Worm (Caenorhabditis elegans) whole organism, L1 larva: Measurements from ENCODE around the gene oac-1.
A peak's percentile ranks its signal among the peaks of the same experiment; 100 is the strongest.

Experiments
- C04F5.9 ChIP-seq: sonication (generic microtip); optimal IDR thresholded peaks from 2 replicates; lab custom pipeline; 2016; ENCODE audit warnings: missing genetic modification characterization, missing compliant biosample characterization
- C34B4.2 ChIP-seq: sonication (generic microtip); optimal IDR thresholded peaks from 2 replicates; lab custom pipeline; 2017; ENCODE audit warnings: mild to moderate bottlenecking, missing genetic modification characterization, missing compliant biosample characterization
- F16B12.6 ChIP-seq: fragments of 150-350 bp; optimal IDR thresholded peaks from 2 replicates; lab custom pipeline; 2014; ENCODE audit warnings: missing biosample characterization, missing genetic modification characterization
- aha-1 ChIP-seq: fragments of 150-350 bp; optimal IDR thresholded peaks from 2 replicates; lab custom pipeline; 2014; ENCODE audit warnings: missing biosample characterization, missing genetic modification characterization
- aly-2 ChIP-seq: fragments of 150-350 bp; optimal IDR thresholded peaks from 2 replicates; lab custom pipeline; 2014; ENCODE audit warnings: missing biosample characterization, missing genetic modification characterization
- blmp-1 ChIP-seq: fragments of 150-350 bp; optimal IDR thresholded peaks from 2 replicates; lab custom pipeline; 2014; ENCODE audit warnings: missing biosample characterization, missing genetic modification characterization
- ceh-82 ChIP-seq, 3 experiments: fragments of 150-350 bp in 1 of 3; sonication (generic microtip) in 2 of 3; optimal IDR thresholded peaks; 2 replicates each; lab custom pipeline; 2014 to 2017; ENCODE audit warnings: missing biosample characterization in 3 of 3, missing genetic modification characterization in 3 of 3
- ceh-88 ChIP-seq: fragments of 200-800 bp; sonication (Bioruptor generic); IDR thresholded peaks from 2 replicates; pipeline ENCODE4 v1.3.6; 2022; ENCODE audit warnings: missing genetic modification characterization, missing compliant biosample characterization
- ces-1 ChIP-seq: fragments of 150-350 bp; optimal IDR thresholded peaks from 2 replicates; lab custom pipeline; 2014; ENCODE audit warnings: missing biosample characterization, missing genetic modification reagents, missing genetic modification characterization
- dpl-1 ChIP-seq, 3 experiments: fragments of 150-350 bp in 2 of 3; sonication (generic microtip) in 1 of 3; optimal IDR thresholded peaks; 2 replicates each; lab custom pipeline; 2014 to 2017; ENCODE audit warnings: missing biosample characterization in 3 of 3, missing genetic modification characterization in 3 of 3, missing genetic modification reagents in 3 of 3
- efl-1 ChIP-seq, 4 experiments: fragments of 150-350 bp; optimal IDR thresholded peaks in 3 of 4; peaks in 1 of 4; 1 replicate in 1 of 4; 2 replicates in 3 of 4; lab custom pipeline; 2014; ENCODE audit warnings: missing biosample characterization in 2 of 4, missing genetic modification characterization in 2 of 4, missing genetic modification reagents in 2 of 4
- efl-3 ChIP-seq: fragments of 200-800 bp; sonication (Bioruptor generic); optimal IDR thresholded peaks from 2 replicates; lab custom pipeline; 2018; ENCODE audit warnings: mild to moderate bottlenecking, missing genetic modification characterization, missing compliant biosample characterization
- egl-13 ChIP-seq: sonication (generic microtip); optimal IDR thresholded peaks from 2 replicates; lab custom pipeline; 2016; ENCODE audit warnings: missing genotype, missing genetic modification reagents, missing genetic modification characterization, missing compliant biosample characterization
- elt-2 ChIP-seq: sonication (generic microtip); optimal IDR thresholded peaks from 2 replicates; lab custom pipeline; 2016; ENCODE audit warnings: missing genetic modification characterization, mild to moderate bottlenecking, inconsistent platforms, missing compliant biosample characterization, missing genetic modification reagents
- elt-3 ChIP-seq, 6 experiments: fragments of 150-350 bp in 1 of 6; sonication (generic microtip); optimal IDR thresholded peaks; 2 replicates each; lab custom pipeline; 2017 to 2018; ENCODE audit warnings: missing biosample characterization in 6 of 6, missing genetic modification characterization in 6 of 6, inconsistent platforms in 1 of 6
- fkh-4 ChIP-seq: sonication (generic microtip); optimal IDR thresholded peaks from 2 replicates; lab custom pipeline; 2016; ENCODE audit warnings: missing compliant biosample characterization, missing genetic modification characterization, borderline replicate concordance
- fkh-8 ChIP-seq: sonication (generic microtip); optimal IDR thresholded peaks from 2 replicates; lab custom pipeline; 2016; ENCODE audit warnings: mild to moderate bottlenecking, missing genetic modification characterization, missing compliant biosample characterization
- fos-1 ChIP-seq: fragments of 150-350 bp; optimal IDR thresholded peaks from 2 replicates; lab custom pipeline; 2014; ENCODE audit warnings: missing biosample characterization, missing genetic modification characterization
- grh-1 ChIP-seq: fragments of 200-800 bp; sonication (Bioruptor generic); IDR thresholded peaks from 2 replicates; pipeline ENCODE4 v1.3.6; 2022; ENCODE audit warnings: missing genetic modification reagents, missing genetic modification characterization, missing compliant biosample characterization
- hlh-4 ChIP-seq: sonication (generic microtip); optimal IDR thresholded peaks from 2 replicates; lab custom pipeline; 2016; ENCODE audit warnings: mild to moderate bottlenecking, missing genetic modification characterization, missing compliant biosample characterization
- irx-1 ChIP-seq: sonication (generic microtip); optimal IDR thresholded peaks from 2 replicates; lab custom pipeline; 2016; ENCODE audit warnings: missing genetic modification characterization, missing compliant biosample characterization
- isw-1 ChIP-seq: fragments of 200-800 bp; sonication (Bioruptor generic); IDR thresholded peaks from 2 replicates; pipeline ENCODE4 v1.3.6; 2022; ENCODE audit warnings: missing genetic modification characterization, missing compliant biosample characterization
- lin-14 ChIP-seq: fragments of 200-800 bp; sonication (Bioruptor generic); optimal IDR thresholded peaks from 2 replicates; lab custom pipeline; 2018; ENCODE audit warnings: mild to moderate bottlenecking, missing genetic modification characterization, moderate library complexity, missing compliant biosample characterization
- lin-15B ChIP-seq: fragments of 150-350 bp; sonication (generic microtip); optimal IDR thresholded peaks from 3 replicates; lab custom pipeline; 2014; ENCODE audit warnings: missing biosample characterization, missing genetic modification characterization
- lin-35 ChIP-seq, 2 experiments: fragments of 150-350 bp; optimal IDR thresholded peaks; 2 replicates each; lab custom pipeline; 2014; ENCODE audit warnings: missing biosample characterization in 2 of 2, missing genetic modification characterization in 2 of 2, missing genetic modification reagents in 2 of 2
- lir-3 ChIP-seq: sonication (generic microtip); optimal IDR thresholded peaks from 2 replicates; lab custom pipeline; 2016; ENCODE audit warnings: mild to moderate bottlenecking, missing genetic modification characterization, moderate library complexity, missing compliant biosample characterization; ENCODE audit not compliant: poor library complexity
- lsy-2 ChIP-seq, 2 experiments: fragments of 150-350 bp; optimal IDR thresholded peaks; 2 replicates each; lab custom pipeline; 2014; ENCODE audit warnings: missing biosample characterization in 2 of 2, missing genetic modification characterization in 2 of 2
- mdl-1 ChIP-seq, 2 experiments: fragments of 150-350 bp; optimal IDR thresholded peaks; 2 replicates each; lab custom pipeline; 2014 to 2017; ENCODE audit warnings: missing biosample characterization in 2 of 2, missing genetic modification characterization in 2 of 2, inconsistent platforms in 1 of 2
- mep-1 ChIP-seq: fragments of 150-350 bp; optimal IDR thresholded peaks from 2 replicates; lab custom pipeline; 2014; ENCODE audit warnings: missing biosample characterization, missing genetic modification characterization
- nhr-11 ChIP-seq: fragments of 150-350 bp; optimal IDR thresholded peaks from 2 replicates; lab custom pipeline; 2014; ENCODE audit warnings: missing biosample characterization, missing genetic modification characterization
- nhr-12 ChIP-seq: sonication (generic microtip); optimal IDR thresholded peaks from 2 replicates; lab custom pipeline; 2017; ENCODE audit warnings: missing biosample characterization, missing genetic modification characterization
- nhr-237 ChIP-seq: fragments of 150-350 bp; optimal IDR thresholded peaks from 2 replicates; lab custom pipeline; 2014; ENCODE audit warnings: missing biosample characterization, missing genetic modification characterization
- nhr-47 ChIP-seq: sonication (generic microtip); optimal IDR thresholded peaks from 2 replicates; lab custom pipeline; 2016; ENCODE audit warnings: mild to moderate bottlenecking, missing genetic modification characterization, moderate library complexity, missing compliant biosample characterization
- nhr-71 ChIP-seq: sonication (generic microtip); optimal IDR thresholded peaks from 2 replicates; lab custom pipeline; 2016; ENCODE audit warnings: mild to moderate bottlenecking, missing genetic modification characterization, moderate library complexity, missing compliant biosample characterization
- nhr-76 ChIP-seq: sonication (generic microtip); optimal IDR thresholded peaks from 2 replicates; lab custom pipeline; 2017; ENCODE audit warnings: missing biosample characterization, missing genetic modification characterization
- nhr-77 ChIP-seq: fragments of 150-350 bp; optimal IDR thresholded peaks from 2 replicates; lab custom pipeline; 2014; ENCODE audit warnings: missing biosample characterization, missing genetic modification characterization
- nhr-84 ChIP-seq: sonication (generic microtip); optimal IDR thresholded peaks from 2 replicates; lab custom pipeline; 2017; ENCODE audit warnings: missing biosample characterization, missing genetic modification characterization
- nhr-85 ChIP-seq: sonication (generic microtip); peaks from one replicate; lab custom pipeline; 2016; ENCODE audit warnings: missing genetic modification characterization, inconsistent platforms, missing compliant biosample characterization
- nhr-90 ChIP-seq: sonication (generic microtip); optimal IDR thresholded peaks from 2 replicates; lab custom pipeline; 2016; ENCODE audit warnings: mild to moderate bottlenecking, missing genetic modification characterization, missing compliant biosample characterization; ENCODE audit not compliant: poor library complexity
- pag-3 ChIP-seq: sonication (generic microtip); optimal IDR thresholded peaks from 2 replicates; lab custom pipeline; 2017; ENCODE audit warnings: missing genetic modification characterization, mild to moderate bottlenecking, missing compliant biosample characterization, antibody characterized with exemption, borderline replicate concordance; ENCODE audit not compliant: insufficient read depth
- rnt-1 ChIP-seq: sonication (generic microtip); optimal IDR thresholded peaks from 2 replicates; lab custom pipeline; 2016; ENCODE audit warnings: mild to moderate bottlenecking, missing genetic modification characterization, moderate library complexity, missing compliant biosample characterization
- snu-23 ChIP-seq: sonication (generic microtip); optimal IDR thresholded peaks from 2 replicates; lab custom pipeline; 2016; ENCODE audit warnings: missing genetic modification characterization, missing compliant biosample characterization
- sox-4 ChIP-seq: sonication (generic microtip); optimal IDR thresholded peaks from 2 replicates; lab custom pipeline; 2016; ENCODE audit warnings: missing genetic modification characterization, missing compliant biosample characterization
- sup-37 ChIP-seq: fragments of 200-800 bp; sonication (Bioruptor generic); optimal IDR thresholded peaks from 2 replicates; lab custom pipeline; 2018; ENCODE audit warnings: mild to moderate bottlenecking, missing genetic modification characterization, missing compliant biosample characterization
- swsn-7 ChIP-seq: sonication (generic microtip); optimal IDR thresholded peaks from 2 replicates; lab custom pipeline; 2016; ENCODE audit warnings: missing genetic modification characterization, missing compliant biosample characterization
- tbx-2 ChIP-seq: sonication (generic microtip); optimal IDR thresholded peaks from 2 replicates; lab custom pipeline; 2016; ENCODE audit warnings: missing genetic modification characterization, missing compliant biosample characterization
- unc-30 ChIP-seq: sonication (generic microtip); optimal IDR thresholded peaks from 2 replicates; lab custom pipeline; 2017; ENCODE audit warnings: missing biosample characterization, missing genetic modification characterization
- xbp-1 ChIP-seq: sonication (generic microtip); optimal IDR thresholded peaks from 2 replicates; lab custom pipeline; 2016; ENCODE audit warnings: missing genetic modification characterization, missing compliant biosample characterization
- zag-1 ChIP-seq: fragments of 150-350 bp; optimal IDR thresholded peaks from 2 replicates; lab custom pipeline; 2014; ENCODE audit warnings: missing biosample characterization, missing genetic modification characterization
- zip-4 ChIP-seq: fragments of 200-800 bp; sonication (Bioruptor generic); optimal IDR thresholded peaks from 2 replicates; lab custom pipeline; 2018; ENCODE audit warnings: mild to moderate bottlenecking, missing genetic modification characterization, moderate library complexity, missing compliant biosample characterization
- ztf-11 ChIP-seq, 2 experiments: sonication (generic microtip); optimal IDR thresholded peaks; 2 replicates each; lab custom pipeline; 2016 to 2017; ENCODE audit warnings: missing genetic modification characterization in 2 of 2, missing biosample characterization in 1 of 2, missing compliant biosample characterization in 1 of 2
- ztf-4 ChIP-seq: fragments of 150-350 bp; optimal IDR thresholded peaks from 2 replicates; lab custom pipeline; 2014; ENCODE audit warnings: missing biosample characterization, missing genetic modification characterization

oac-1 gene

DNA sequence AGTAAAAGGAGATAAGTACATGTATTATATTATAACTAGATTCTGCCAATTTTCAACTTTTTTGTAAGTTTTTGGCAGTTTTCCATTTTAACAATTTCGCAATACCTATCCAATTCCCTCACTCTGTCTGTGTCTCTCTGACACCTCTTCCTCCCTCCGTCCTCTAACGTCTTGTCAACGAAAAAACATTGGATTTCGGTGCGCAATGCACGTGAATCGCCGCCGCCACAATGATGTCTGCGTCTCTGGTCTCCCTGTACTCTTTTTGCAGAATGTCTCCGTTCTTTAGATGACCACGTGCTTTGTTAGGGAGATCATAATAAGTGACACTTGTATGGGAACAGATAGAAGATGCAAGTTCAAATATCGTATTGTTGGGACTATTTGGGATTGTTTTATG lies 26.6 kb downstream of the oac-1 start (continued):
- TF ChIP-seq lin-15B (tag; lab: Kevin White, UChicago) = no peak
- TF ChIP-seq efl-1 (optimal IDR thresholded peaks at IDR 0.05; lab: Kevin White, UChicago) = peak; percentile 81 to 84
- TF ChIP-seq efl-1 (GFP tag; optimal IDR thresholded peaks at IDR 0.05 in 1 of 2; lab: Kevin White, UChicago) = peak; percentile 51 to 95
- TF ChIP-seq nhr-85 = peak; percentile 100
- TF ChIP-seq egl-13 (tag; lab: Kevin White, UChicago) = peak; percentile 65
- peak; percentile 92 for TF ChIP-seq irx-1 (tag; lab: Kevin White, UChicago)
- TF ChIP-seq elt-2 (tag; lab: Kevin White, UChicago) = peak; percentile 52
- peak; percentile 94 for TF ChIP-seq swsn-7
- TF ChIP-seq nhr-71 (tag; lab: Kevin White, UChicago) = peak; percentile 99
- peak; percentile 68 for TF ChIP-seq nhr-11
- peak; percentile 98 for TF ChIP-seq snu-23 (GFP tag; lab: Kevin White, UChicago)
- TF ChIP-seq ztf-4 = peak; percentile 93
- peak; percentile 65 to 68 (median 67) for TF ChIP-seq dpl-1 (GFP tag; optimal IDR thresholded peaks at IDR 0.05; lab: Kevin White, UChicago)
- peak; percentile 75 for TF ChIP-seq sup-37 (GFP tag; lab: Kevin White, UChicago)
- peak; percentile 90 for TF ChIP-seq grh-1 (GFP tag; lab: Robert Waterston, UW)
- peak; percentile 80 for TF ChIP-seq ceh-88 (GFP tag; lab: Robert Waterston, UW)
- TF ChIP-seq F16B12.6 (tag; lab: Kevin White, UChicago) = no peak
- TF ChIP-seq ceh-82 (tag; optimal IDR thresholded peaks at IDR 0.05; lab: Kevin White, UChicago) = peak; percentile 72 to 89 (median 88)
- peak; percentile 95 to 100 for TF ChIP-seq mdl-1 (tag; optimal IDR thresholded peaks at IDR 0.05; lab: Kevin White, UChicago)
- peak in 5 of 6 experiments; percentile 62 to 97 (median 90) for TF ChIP-seq elt-3 (tag; optimal IDR thresholded peaks at IDR 0.05; lab: Kevin White, UChicago)
- peak; percentile 99 for TF ChIP-seq zip-4 (GFP tag; lab: Kevin White, UChicago)
- peak; percentile 86 for TF ChIP-seq nhr-237 (tag; lab: Kevin White, UChicago)
- TF ChIP-seq isw-1 = peak; percentile 73
- peak; percentile 96 for TF ChIP-seq nhr-47 (tag; lab: Kevin White, UChicago)
- peak; percentile 75 for TF ChIP-seq C04F5.9 (tag; lab: Kevin White, UChicago)
- no peak for TF ChIP-seq C34B4.2 (tag; lab: Kevin White, UChicago)
- TF ChIP-seq unc-30 (tag; lab: Kevin White, UChicago) = no peak
- TF ChIP-seq nhr-84 = no peak
- peak; percentile 94 for TF ChIP-seq fkh-8 (tag; lab: Kevin White, UChicago)
- peak; percentile 98 for TF ChIP-seq nhr-90 (tag; lab: Kevin White, UChicago)
- peak; percentile 73 for TF ChIP-seq sox-4 (tag; lab: Kevin White, UChicago)
- TF ChIP-seq nhr-12 (tag; lab: Kevin White, UChicago) = no peak
- TF ChIP-seq fos-1 (tag; lab: Kevin White, UChicago) = peak; percentile 81
- TF ChIP-seq xbp-1 (tag; lab: Kevin White, UChicago) = peak; percentile 90
- no peak for TF ChIP-seq fkh-4 (tag; lab: Kevin White, UChicago)
- no peak for TF ChIP-seq hlh-4
- TF ChIP-seq lin-14 = peak; percentile 100
- TF ChIP-seq zag-1 (tag; lab: Kevin White, UChicago) = no peak
- peak; percentile 75 for TF ChIP-seq aha-1 (tag; lab: Kevin White, UChicago)
- peak; percentile 88 to 91 for TF ChIP-seq lsy-2 (tag; optimal IDR thresholded peaks at IDR 0.05; lab: Kevin White, UChicago)
- no peak for TF ChIP-seq lir-3 (tag; lab: Kevin White, UChicago)
- TF ChIP-seq lin-35 (GFP tag; optimal IDR thresholded peaks at IDR 0.05; lab: Kevin White, UChicago) = peak; percentile 66 to 90
- peak; percentile 97 for TF ChIP-seq mep-1
- no peak for TF ChIP-seq ces-1
- peak; percentile 92 for TF ChIP-seq nhr-77
- peak in 1 of 2 experiments; percentile 62 for TF ChIP-seq ztf-11 (tag; optimal IDR thresholded peaks at IDR 0.05; lab: Kevin White, UChicago)
- TF ChIP-seq blmp-1 = peak; percentile 94
- no peak for TF ChIP-seq pag-3 (tag; lab: Kevin White, UChicago)
- peak; percentile 76 for TF ChIP-seq nhr-76
- TF ChIP-seq efl-3 (GFP tag; lab: Kevin White, UChicago) = no peak
- peak; percentile 98 for TF ChIP-seq tbx-2 (tag; lab: Kevin White, UChicago)
- no peak for TF ChIP-seq aly-2
- TF ChIP-seq rnt-1 = peak; percentile 90
